Fruit fly (Drosophila melanogaster): ENCODE results near the gene Dna2.

Gene Dna2

dm6 chrX:10053547-10053946 lies 43.3 kb downstream of the Dna2 start, which contains the start of gene Yp1:
Yp1 (plus strand) TSS chrX:10053811.
- TF ChIP-seq Myc (optimal IDR thresholded peaks at IDR 0.05) (no peak), insv (optimal IDR thresholded peaks at IDR 0.05) (no peak), Sin3A (optimal IDR thresholded peaks at IDR 0.05) (no peak), h (optimal IDR thresholded peaks at IDR 0.05) (no peak), ttk (optimal IDR thresholded peaks at IDR 0.05) (no peak), psq (optimal IDR thresholded peaks at IDR 0.05) (no peak)

- TF ChIP-seq Sin3A (optimal IDR thresholded peaks at IDR 0.05), result no peak
- no peak for TF ChIP-seq Myc (optimal IDR thresholded peaks at IDR 0.05)
These were observed 47.7 kb downstream of the Dna2 start for dm6 chrX:10057964-10058363.

dm6 chrX:10061327-10061726 lies 51.0 kb downstream of the Dna2 start, which contains the start of gene Gr9a:
Gr9a (plus strand) TSS chrX:10061627.
- TF ChIP-seq psq (optimal IDR thresholded peaks at IDR 0.05), result no peak
